Worm (Caenorhabditis elegans) whole organism, L1 larva: ENCODE measurements around the gene prp-9.

Experiments used
- blmp-1 ChIP-seq: fragments of 150-350 bp; optimal IDR thresholded peaks from 2 replicates; lab custom pipeline; 2014; ENCODE audit warnings: missing biosample characterization, missing genetic modification characterization
- ceh-90 ChIP-seq: sonication (generic microtip); optimal IDR thresholded peaks from 2 replicates; lab custom pipeline; 2016; ENCODE audit warnings: missing genetic modification characterization, missing compliant biosample characterization
- ces-1 ChIP-seq: fragments of 150-350 bp; optimal IDR thresholded peaks from 2 replicates; lab custom pipeline; 2014; ENCODE audit warnings: missing biosample characterization, missing genetic modification reagents, missing genetic modification characterization
- dsc-1 ChIP-seq: sonication (generic microtip); optimal IDR thresholded peaks from 2 replicates; lab custom pipeline; 2016; ENCODE audit warnings: mild to moderate bottlenecking, missing genetic modification characterization, missing compliant biosample characterization
- efl-1 ChIP-seq, 4 experiments: fragments of 150-350 bp; optimal IDR thresholded peaks in 3 of 4; peaks in 1 of 4; 1 replicate in 1 of 4; 2 replicates in 3 of 4; lab custom pipeline; 2014; ENCODE audit warnings: missing biosample characterization in 2 of 4, missing genetic modification characterization in 2 of 4, missing genetic modification reagents in 2 of 4
- ets-5 ChIP-seq: fragments of 200-800 bp; sonication (Bioruptor generic); IDR thresholded peaks from 2 replicates; pipeline ENCODE4 v1.3.6; 2022; ENCODE audit warnings: missing genetic modification characterization, missing compliant biosample characterization
- fkh-10 ChIP-seq: sonication (generic microtip); optimal IDR thresholded peaks from 2 replicates; lab custom pipeline; 2017; ENCODE audit warnings: missing biosample characterization, missing genetic modification reagents, missing genetic modification characterization
- fos-1 ChIP-seq: fragments of 150-350 bp; optimal IDR thresholded peaks from 2 replicates; lab custom pipeline; 2014; ENCODE audit warnings: missing biosample characterization, missing genetic modification characterization
- grh-1 ChIP-seq: fragments of 200-800 bp; sonication (Bioruptor generic); IDR thresholded peaks from 2 replicates; pipeline ENCODE4 v1.3.6; 2022; ENCODE audit warnings: missing genetic modification reagents, missing genetic modification characterization, missing compliant biosample characterization
- hlh-17 ChIP-seq: fragments of 200-800 bp; sonication (Bioruptor generic); optimal IDR thresholded peaks from 2 replicates; lab custom pipeline; 2018; ENCODE audit warnings: missing genetic modification characterization, mild to moderate bottlenecking, missing compliant biosample characterization, moderate library complexity, borderline replicate concordance
- hpl-2 ChIP-seq: fragments of 150-350 bp; optimal IDR thresholded peaks from 2 replicates; lab custom pipeline; 2014; ENCODE audit warnings: missing biosample characterization, missing genetic modification reagents, missing genetic modification characterization
- isw-1 ChIP-seq: fragments of 200-800 bp; sonication (Bioruptor generic); IDR thresholded peaks from 2 replicates; pipeline ENCODE4 v1.3.6; 2022; ENCODE audit warnings: missing genetic modification characterization, missing compliant biosample characterization
- lin-14 ChIP-seq: fragments of 200-800 bp; sonication (Bioruptor generic); optimal IDR thresholded peaks from 2 replicates; lab custom pipeline; 2018; ENCODE audit warnings: mild to moderate bottlenecking, missing genetic modification characterization, moderate library complexity, missing compliant biosample characterization
- lin-15B ChIP-seq: fragments of 150-350 bp; sonication (generic microtip); optimal IDR thresholded peaks from 3 replicates; lab custom pipeline; 2014; ENCODE audit warnings: missing biosample characterization, missing genetic modification characterization
- lir-3 ChIP-seq: sonication (generic microtip); optimal IDR thresholded peaks from 2 replicates; lab custom pipeline; 2016; ENCODE audit warnings: mild to moderate bottlenecking, missing genetic modification characterization, moderate library complexity, missing compliant biosample characterization; ENCODE audit not compliant: poor library complexity
- lsy-2 ChIP-seq, 2 experiments: fragments of 150-350 bp; optimal IDR thresholded peaks; 2 replicates each; lab custom pipeline; 2014; ENCODE audit warnings: missing biosample characterization in 2 of 2, missing genetic modification characterization in 2 of 2
- mep-1 ChIP-seq: fragments of 150-350 bp; optimal IDR thresholded peaks from 2 replicates; lab custom pipeline; 2014; ENCODE audit warnings: missing biosample characterization, missing genetic modification characterization
- nhr-19 ChIP-seq: fragments of 200-800 bp; sonication (Bioruptor generic); conservative IDR thresholded peaks from 2 replicates; pipeline ENCODE4 v1.3.6; 2022; ENCODE audit warnings: missing genetic modification characterization, missing compliant biosample characterization
- nhr-20 ChIP-seq: sonication (generic microtip); optimal IDR thresholded peaks from 2 replicates; lab custom pipeline; 2016; ENCODE audit warnings: mild to moderate bottlenecking, missing genetic modification characterization, missing compliant biosample characterization
- nhr-47 ChIP-seq: sonication (generic microtip); optimal IDR thresholded peaks from 2 replicates; lab custom pipeline; 2016; ENCODE audit warnings: mild to moderate bottlenecking, missing genetic modification characterization, moderate library complexity, missing compliant biosample characterization
- nhr-71 ChIP-seq: sonication (generic microtip); optimal IDR thresholded peaks from 2 replicates; lab custom pipeline; 2016; ENCODE audit warnings: mild to moderate bottlenecking, missing genetic modification characterization, moderate library complexity, missing compliant biosample characterization
- nhr-77 ChIP-seq: fragments of 150-350 bp; optimal IDR thresholded peaks from 2 replicates; lab custom pipeline; 2014; ENCODE audit warnings: missing biosample characterization, missing genetic modification characterization
- nhr-84 ChIP-seq: sonication (generic microtip); optimal IDR thresholded peaks from 2 replicates; lab custom pipeline; 2017; ENCODE audit warnings: missing biosample characterization, missing genetic modification characterization
- pag-3 ChIP-seq: sonication (generic microtip); optimal IDR thresholded peaks from 2 replicates; lab custom pipeline; 2017; ENCODE audit warnings: missing genetic modification characterization, mild to moderate bottlenecking, missing compliant biosample characterization, antibody characterized with exemption, borderline replicate concordance; ENCODE audit not compliant: insufficient read depth
- pqm-1 ChIP-seq: sonication (generic microtip); optimal IDR thresholded peaks from 3 replicates; lab custom pipeline; 2017; ENCODE audit warnings: missing biosample characterization, missing genetic modification characterization
- rnt-1 ChIP-seq: sonication (generic microtip); optimal IDR thresholded peaks from 2 replicates; lab custom pipeline; 2016; ENCODE audit warnings: mild to moderate bottlenecking, missing genetic modification characterization, moderate library complexity, missing compliant biosample characterization
- skn-1 ChIP-seq: fragments of 150-350 bp; optimal IDR thresholded peaks from 2 replicates; lab custom pipeline; 2014; ENCODE audit warnings: missing biosample characterization, missing genetic modification characterization
- snu-23 ChIP-seq: sonication (generic microtip); optimal IDR thresholded peaks from 2 replicates; lab custom pipeline; 2016; ENCODE audit warnings: missing genetic modification characterization, missing compliant biosample characterization
- sox-4 ChIP-seq: sonication (generic microtip); optimal IDR thresholded peaks from 2 replicates; lab custom pipeline; 2016; ENCODE audit warnings: missing genetic modification characterization, missing compliant biosample characterization
- swsn-7 ChIP-seq: sonication (generic microtip); optimal IDR thresholded peaks from 2 replicates; lab custom pipeline; 2016; ENCODE audit warnings: missing genetic modification characterization, missing compliant biosample characterization
- tbx-2 ChIP-seq: sonication (generic microtip); optimal IDR thresholded peaks from 2 replicates; lab custom pipeline; 2016; ENCODE audit warnings: missing genetic modification characterization, missing compliant biosample characterization
- unc-130 ChIP-seq: fragments of 150-350 bp; optimal IDR thresholded peaks from 2 replicates; lab custom pipeline; 2017; ENCODE audit warnings: missing biosample characterization, missing genetic modification characterization, inconsistent platforms
- unc-30 ChIP-seq: sonication (generic microtip); optimal IDR thresholded peaks from 2 replicates; lab custom pipeline; 2017; ENCODE audit warnings: missing biosample characterization, missing genetic modification characterization
- unc-62 ChIP-seq: fragments of 150-350 bp; optimal IDR thresholded peaks from 2 replicates; lab custom pipeline; 2014; ENCODE audit warnings: missing biosample characterization, missing genetic modification reagents, missing genetic modification characterization
- zip-4 ChIP-seq: fragments of 200-800 bp; sonication (Bioruptor generic); optimal IDR thresholded peaks from 2 replicates; lab custom pipeline; 2018; ENCODE audit warnings: mild to moderate bottlenecking, missing genetic modification characterization, moderate library complexity, missing compliant biosample characterization
- ztf-11 ChIP-seq, 2 experiments: sonication (generic microtip); optimal IDR thresholded peaks; 2 replicates each; lab custom pipeline; 2016 to 2017; ENCODE audit warnings: missing genetic modification characterization in 2 of 2, missing biosample characterization in 1 of 2, missing compliant biosample characterization in 1 of 2

The prp-9 gene

ce11 chrII:8499021-8499420 lies 26.2 kb downstream of the prp-9 start:
- TF ChIP-seq pag-3 (tag; lab: Kevin White, UChicago): peak; percentile 55
- no peak for TF ChIP-seq hpl-2 (GFP tag; lab: Kevin White, UChicago)
- TF ChIP-seq unc-130 (tag; lab: Kevin White, UChicago): peak; percentile 40
- peak in 1 of 2 experiments; percentile 34 for TF ChIP-seq lsy-2 (tag; optimal IDR thresholded peaks at IDR 0.05; lab: Kevin White, UChicago)
- TF ChIP-seq nhr-47 (tag; lab: Kevin White, UChicago): peak; percentile 0
- TF ChIP-seq fkh-10 (GFP tag; lab: Kevin White, UChicago): no peak
- TF ChIP-seq zip-4 (GFP tag; lab: Kevin White, UChicago): no peak
- peak; percentile 73 for TF ChIP-seq nhr-71
- TF ChIP-seq tbx-2 (tag; lab: Kevin White, UChicago): peak; percentile 13
- TF ChIP-seq nhr-84: no peak
- TF ChIP-seq pqm-1 (tag; lab: Kevin White, UChicago): no peak
- no peak for TF ChIP-seq ceh-90 (tag; lab: Kevin White, UChicago)
- peak; percentile 56 for TF ChIP-seq snu-23
- TF ChIP-seq nhr-19: peak; percentile 41
- TF ChIP-seq mep-1: no peak
- no peak for TF ChIP-seq ztf-11 (tag; optimal IDR thresholded peaks at IDR 0.05; lab: Kevin White, UChicago)
- peak; percentile 8 for TF ChIP-seq dsc-1
- TF ChIP-seq grh-1 (GFP tag; lab: Robert Waterston, UW): no peak
- TF ChIP-seq sox-4 (tag; lab: Kevin White, UChicago): no peak
- TF ChIP-seq hlh-17 (GFP tag; lab: Kevin White, UChicago): no peak
- peak; percentile 78 for TF ChIP-seq lin-14 (GFP tag; lab: Kevin White, UChicago)
- peak; percentile 31 for TF ChIP-seq nhr-20
- TF ChIP-seq ces-1: no peak
- no peak for TF ChIP-seq lir-3 (tag; lab: Kevin White, UChicago)
- TF ChIP-seq rnt-1 (tag; lab: Kevin White, UChicago): peak; percentile 74
- no peak for TF ChIP-seq fos-1
- TF ChIP-seq, all 84 proteins: peak for 12

DNA sequence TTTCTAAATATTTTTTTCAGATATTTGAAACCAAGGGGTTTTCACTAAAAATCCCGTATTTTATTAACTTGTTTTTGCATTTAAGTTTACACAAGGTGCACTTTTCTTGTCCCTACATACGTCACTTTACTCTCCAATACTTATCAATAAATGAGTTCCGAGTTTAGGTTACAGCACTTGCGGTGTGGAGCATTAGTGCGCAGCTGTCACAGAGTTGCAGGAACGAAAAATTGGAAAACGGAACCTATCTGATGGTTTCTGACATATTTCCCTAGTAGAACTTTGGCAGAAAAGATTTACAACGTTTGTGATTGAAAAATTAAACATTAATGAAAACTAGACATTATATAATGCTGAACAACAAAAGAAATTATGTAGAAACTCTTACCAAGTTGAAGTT lies 27.0 kb downstream of the prp-9 start:
- no peak for TF ChIP-seq unc-30 (tag; lab: Kevin White, UChicago)

DNA sequence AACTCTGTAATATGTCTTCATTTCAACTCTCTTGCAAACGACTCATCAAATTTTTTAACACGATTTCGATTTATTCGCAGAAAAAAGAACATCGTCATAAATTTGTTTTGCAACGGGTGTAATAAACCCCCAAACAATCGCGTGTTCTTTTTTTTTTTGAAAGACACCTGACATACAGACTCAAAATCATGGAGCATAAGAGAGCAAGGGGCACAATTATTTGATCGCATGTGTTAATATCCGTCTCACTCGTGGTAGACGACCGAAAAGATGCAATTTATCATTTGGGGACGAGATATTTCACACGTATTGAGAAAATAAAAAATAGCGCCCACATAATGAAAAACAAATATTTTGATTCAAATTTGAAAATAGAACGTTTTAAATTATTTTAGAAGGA lies 29.0 kb downstream of the prp-9 start:
- TF ChIP-seq nhr-71 (peak; percentile 28), unc-62 (GFP tag; lab: Kevin White, UChicago) (no peak), fkh-10 (GFP tag; lab: Kevin White, UChicago) (no peak), rnt-1 (tag; lab: Kevin White, UChicago) (peak; percentile 56), ztf-11 (tag; optimal IDR thresholded peaks at IDR 0.05; lab: Kevin White, UChicago) (no peak), lin-14 (GFP tag; lab: Kevin White, UChicago) (peak; percentile 74), fos-1 (no peak), ets-5 (no peak), lsy-2 (tag; optimal IDR thresholded peaks at IDR 0.05; lab: Kevin White, UChicago) (peak in 1 of 2 experiments; percentile 25), nhr-19 (0 out of 2 replicates have a peak, but pooled peaks have one; percentile 31), skn-1 (no peak), efl-1 (optimal IDR thresholded peaks at IDR 0.05; lab: Kevin White, UChicago) (no peak), efl-1 (GFP tag; optimal IDR thresholded peaks at IDR 0.05 in 1 of 2; lab: Kevin White, UChicago) (peak in 1 of 2 experiments; percentile 58), lin-15B (tag; lab: Kevin White, UChicago) (no peak)
- TF ChIP-seq, all 84 proteins: peak for 6

DNA sequence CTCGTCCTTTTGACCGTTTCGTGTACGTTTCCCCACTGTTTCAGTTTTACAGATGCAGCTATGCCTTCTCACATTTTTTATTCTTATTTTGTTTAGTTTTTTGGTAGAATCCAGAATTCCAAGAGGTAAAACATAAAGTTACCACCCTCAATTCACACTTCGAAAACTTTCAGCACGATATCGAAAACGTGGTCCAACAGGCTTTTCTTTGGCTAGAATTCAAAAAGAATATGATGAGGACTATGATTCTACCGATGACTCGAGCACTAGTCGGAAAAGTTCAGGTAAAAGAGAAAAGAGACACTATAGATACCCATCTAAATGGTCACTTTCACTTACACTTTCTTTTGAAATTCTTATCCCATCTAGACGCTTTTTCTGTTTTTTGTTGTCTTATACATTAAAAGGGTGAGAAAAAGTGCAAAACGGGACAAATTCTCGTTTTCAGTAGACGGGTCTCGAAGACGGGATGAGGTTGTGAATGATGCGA lies 30.9 kb downstream of the prp-9 start, which contains the start of gene M05D6.9:
TSS of gene M05D6.9 (plus strand) at position 51 of the 490 bp plus-strand sequence.
- TF ChIP-seq nhr-77: no peak
- TF ChIP-seq swsn-7 (tag; lab: Kevin White, UChicago): no peak
- TF ChIP-seq mep-1: no peak
- peak; percentile 64 for TF ChIP-seq blmp-1 (tag; lab: Kevin White, UChicago)
- TF ChIP-seq isw-1 (GFP tag; lab: Robert Waterston, UW): no peak
